Worm (Caenorhabditis elegans) whole organism, late embryonic: ENCODE data around the gene F58E6.4.

Experiments
- T23F11.4 ChIP-seq: fragments of 200-800 bp; sonication (Bioruptor generic); optimal IDR thresholded peaks from 2 replicates; lab custom pipeline; 2018; ENCODE audit warnings: mild to moderate bottlenecking, missing genetic modification characterization, missing compliant biosample characterization
- ceh-2 ChIP-seq: sonication (generic microtip); optimal IDR thresholded peaks from 2 replicates; lab custom pipeline; 2016; ENCODE audit warnings: missing genotype, missing genetic modification characterization, missing compliant biosample characterization
- fkh-10 ChIP-seq: fragments of 150-350 bp; optimal IDR thresholded peaks from 2 replicates; lab custom pipeline; 2014; ENCODE audit warnings: missing biosample characterization, missing genetic modification reagents, missing genetic modification characterization
- gmeb-2 ChIP-seq: sonication (generic microtip); optimal IDR thresholded peaks from 2 replicates; lab custom pipeline; 2016; ENCODE audit warnings: missing genetic modification characterization, inconsistent platforms, missing compliant biosample characterization
- mec-3 ChIP-seq: sonication (generic microtip); optimal IDR thresholded peaks from 2 replicates; lab custom pipeline; 2016; ENCODE audit warnings: borderline replicate concordance, missing genetic modification characterization, missing compliant biosample characterization
- nfya-1 ChIP-seq: sonication (generic microtip); optimal IDR thresholded peaks from 2 replicates; lab custom pipeline; 2017; ENCODE audit warnings: missing genetic modification characterization, mild to moderate bottlenecking, missing compliant biosample characterization, antibody characterized with exemption, moderate library complexity
- odd-2 ChIP-seq: sonication (generic microtip); optimal IDR thresholded peaks from 2 replicates; lab custom pipeline; 2017; ENCODE audit warnings: antibody characterized with exemption, mild to moderate bottlenecking, missing genetic modification characterization, missing compliant biosample characterization
- pha-4 ChIP-seq: fragments of 150-350 bp; optimal IDR thresholded peaks from 2 replicates; lab custom pipeline; 2018; ENCODE audit warnings: missing biosample characterization, missing genetic modification reagents, missing genetic modification characterization
- sox-4 ChIP-seq: sonication (generic microtip); optimal IDR thresholded peaks from 2 replicates; lab custom pipeline; 2017; ENCODE audit warnings: mild to moderate bottlenecking, missing genetic modification characterization, inconsistent platforms, missing compliant biosample characterization
- unc-55 ChIP-seq: sonication (generic microtip); optimal IDR thresholded peaks from 2 replicates; lab custom pipeline; 2017; ENCODE audit warnings: missing biosample characterization, missing genetic modification reagents, missing genetic modification characterization
- unc-86 ChIP-seq: sonication (generic microtip); optimal IDR thresholded peaks from 2 replicates; lab custom pipeline; 2016; ENCODE audit warnings: missing genetic modification characterization, missing compliant biosample characterization

DNA sequence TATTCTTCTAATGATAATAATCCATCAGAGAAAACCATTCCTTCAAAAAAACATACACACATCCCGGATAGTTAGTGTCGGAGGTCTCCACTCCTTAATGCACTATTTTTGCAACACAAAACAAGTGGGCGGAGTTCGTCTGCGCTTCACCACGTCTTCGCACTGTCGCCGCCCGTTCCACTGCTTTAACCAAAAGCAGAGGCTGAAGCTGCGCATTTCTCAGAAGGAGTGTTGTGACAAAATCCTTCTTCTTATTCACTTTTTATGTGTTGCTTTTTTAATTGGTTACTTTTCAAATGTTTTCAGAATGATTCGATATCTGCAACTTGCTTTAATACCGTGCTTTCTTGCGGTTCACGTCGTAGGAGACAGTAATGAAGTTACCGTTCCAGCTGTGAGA is 5.3 kb downstream of the F58E6.4 start, which contains the start of gene F58E6.13:
- no peak for TF ChIP-seq gmeb-2 (tag; lab: Kevin White, UChicago)
- TF ChIP-seq ceh-2 (tag; lab: Kevin White, UChicago): no peak
- TF ChIP-seq fkh-10 (GFP tag; lab: Kevin White, UChicago): no peak
- TF ChIP-seq odd-2: no peak
- no peak for TF ChIP-seq pha-4 (tag; lab: Kevin White, UChicago)
- no peak for TF ChIP-seq mec-3 (tag; lab: Kevin White, UChicago)
- TF ChIP-seq nfya-1 (tag; lab: Kevin White, UChicago): no peak
- TF ChIP-seq T23F11.4 (GFP tag; lab: Kevin White, UChicago): no peak
- TF ChIP-seq sox-4 (tag; lab: Kevin White, UChicago): no peak
- no peak for TF ChIP-seq unc-55 (GFP tag; lab: Kevin White, UChicago)
- TF ChIP-seq unc-86 (tag; lab: Kevin White, UChicago): no peak
